Fruit fly (Drosophila melanogaster) whole organism, embryonic: ENCODE measurements around the gene PH4alphaEFB.
A peak's percentile ranks its signal among the peaks of the same experiment; 100 is the strongest.

Experiments
- Antp ChIP-seq: fragments of 200-800 bp; sonication (Bioruptor generic); optimal IDR thresholded peaks from 3 replicates; lab custom pipeline; 2016; ENCODE audit warnings: missing biosample characterization, missing genetic modification characterization
- BtbVII ChIP-seq: fragments of 200-800 bp; sonication (Bioruptor generic); optimal IDR thresholded peaks from 3 replicates; lab custom pipeline; 2017; ENCODE audit warnings: missing biosample characterization, mild to moderate bottlenecking, missing genetic modification characterization
- CG10565 ChIP-seq: fragments of 200-800 bp; sonication (Bioruptor generic); optimal IDR thresholded peaks from 3 replicates; lab custom pipeline; 2016; ENCODE audit warnings: missing biosample characterization, mild to moderate bottlenecking, missing genetic modification characterization
- CG11398 ChIP-seq: fragments of 200-800 bp; sonication (Bioruptor generic); optimal IDR thresholded peaks from 2 replicates; lab custom pipeline; 2016; ENCODE audit warnings: missing biosample characterization, missing genetic modification characterization
- CG11456 ChIP-seq: fragments of 200-800 bp; sonication (Bioruptor generic); IDR thresholded peaks from 3 replicates; pipeline ENCODE4 v1.3.6; 2022; ENCODE audit warnings: missing biosample characterization, missing genetic modification characterization
- CG13894 ChIP-seq: fragments of 200-800 bp; sonication (Bioruptor generic); optimal IDR thresholded peaks from 3 replicates; lab custom pipeline; 2018; ENCODE audit warnings: missing biosample characterization, mild to moderate bottlenecking, missing genetic modification characterization, moderate library complexity
- CG14441 ChIP-seq: fragments of 200-800 bp; sonication (Bioruptor generic); IDR thresholded peaks from 2 replicates; pipeline ENCODE4 v1.3.6; 2022; ENCODE audit warnings: missing biosample characterization, missing genetic modification characterization
- CG15073 ChIP-seq: fragments of 200-800 bp; sonication (Bioruptor generic); optimal IDR thresholded peaks from 2 replicates; lab custom pipeline; 2016; ENCODE audit warnings: missing biosample characterization, missing genetic modification characterization
- CG16815 ChIP-seq: fragments of 200-800 bp; sonication (Bioruptor generic); optimal IDR thresholded peaks from 3 replicates; lab custom pipeline; 2017; ENCODE audit warnings: missing biosample characterization, mild to moderate bottlenecking, missing genetic modification characterization
- CG17359 ChIP-seq: fragments of 200-800 bp; sonication (Bioruptor generic); optimal IDR thresholded peaks from 3 replicates; lab custom pipeline; 2018; ENCODE audit warnings: missing biosample characterization, mild to moderate bottlenecking, missing genetic modification characterization, moderate library complexity
- CG17568 ChIP-seq: fragments of 200-800 bp; sonication (Bioruptor generic); optimal IDR thresholded peaks from 2 replicates; lab custom pipeline; 2018; ENCODE audit warnings: missing biosample characterization, mild to moderate bottlenecking, missing genetic modification characterization, moderate library complexity
- CG17829 ChIP-seq: fragments of 200-800 bp; optimal IDR thresholded peaks from 2 replicates; lab custom pipeline; 2019; ENCODE audit warnings: missing biosample characterization, mild to moderate bottlenecking, missing genetic modification characterization, moderate library complexity
- CG18476 ChIP-seq: fragments of 200-800 bp; sonication (Bioruptor generic); optimal IDR thresholded peaks from 2 replicates; lab custom pipeline; 2016; ENCODE audit warnings: missing biosample characterization, mild to moderate bottlenecking, missing genetic modification characterization
- CG2116 ChIP-seq: fragments of 200-800 bp; sonication (Bioruptor generic); optimal IDR thresholded peaks from 3 replicates; lab custom pipeline; 2018; ENCODE audit warnings: missing biosample characterization, mild to moderate bottlenecking, missing genetic modification characterization
- CG3065 ChIP-seq: fragments of 200-800 bp; sonication (Bioruptor generic); optimal IDR thresholded peaks from 2 replicates; lab custom pipeline; 2016; ENCODE audit warnings: missing biosample characterization, missing genetic modification characterization
- CG31441 ChIP-seq: fragments of 200-800 bp; sonication (Bioruptor generic); IDR thresholded peaks from 2 replicates; pipeline ENCODE4 v1.3.6; 2022; ENCODE audit warnings: missing biosample characterization, missing genetic modification characterization
- CG3838 ChIP-seq: fragments of 200-800 bp; sonication (Bioruptor generic); optimal IDR thresholded peaks from 3 replicates; lab custom pipeline; 2016; ENCODE audit warnings: missing biosample characterization, missing genetic modification characterization
- CG3995 ChIP-seq: fragments of 200-800 bp; sonication (Bioruptor generic); optimal IDR thresholded peaks from 3 replicates; lab custom pipeline; 2016; ENCODE audit warnings: missing biosample characterization, missing genetic modification characterization
- CG43689 ChIP-seq: fragments of 200-800 bp; sonication (Bioruptor generic); IDR thresholded peaks from 2 replicates; pipeline ENCODE4 v1.3.6; 2022; ENCODE audit warnings: missing biosample characterization, missing genetic modification characterization
- CG4707 ChIP-seq: fragments of 200-800 bp; sonication (Bioruptor generic); optimal IDR thresholded peaks from 2 replicates; lab custom pipeline; 2018; ENCODE audit warnings: missing biosample characterization, mild to moderate bottlenecking, missing genetic modification characterization, moderate library complexity
- CG8281 ChIP-seq: fragments of 200-800 bp; sonication (Bioruptor generic); optimal IDR thresholded peaks from 2 replicates; lab custom pipeline; 2018; ENCODE audit warnings: missing biosample characterization, mild to moderate bottlenecking, missing genetic modification characterization, moderate library complexity
- Dip3 ChIP-seq: fragments of 200-800 bp; sonication (Bioruptor generic); optimal IDR thresholded peaks from 3 replicates; lab custom pipeline; 2016; ENCODE audit warnings: missing biosample characterization, missing genetic modification characterization
- Dll ChIP-seq: fragments of 200-800 bp; sonication (Bioruptor generic); IDR thresholded peaks from 4 replicates; pipeline ENCODE4 v1.3.6; 2022; ENCODE audit warnings: missing biosample characterization, missing genetic modification characterization; ENCODE audit not compliant: partially characterized antibody
- Drgx ChIP-seq: fragments of 200-800 bp; sonication (Bioruptor generic); IDR thresholded peaks from 2 replicates; pipeline ENCODE4 v1.3.6; 2022; ENCODE audit warnings: missing biosample characterization, missing genetic modification characterization
- H2.0 ChIP-seq: fragments of 200-800 bp; sonication (Bioruptor generic); IDR thresholded peaks from 2 replicates; pipeline ENCODE4 v1.3.6; 2022; ENCODE audit warnings: missing biosample characterization, missing genetic modification characterization
- HmgD ChIP-seq: fragments of 200-800 bp; sonication (Bioruptor generic); optimal IDR thresholded peaks from 3 replicates; lab custom pipeline; 2016; ENCODE audit warnings: missing biosample characterization, missing genetic modification characterization
- Jarid2 ChIP-seq: fragments of 200-800 bp; sonication (Bioruptor generic); optimal IDR thresholded peaks from 3 replicates; lab custom pipeline; 2017; ENCODE audit warnings: mild to moderate bottlenecking, missing biosample characterization, missing genetic modification reagents, missing genetic modification characterization
- Med ChIP-seq: fragments of 200-800 bp; sonication (Bioruptor generic); peaks from one replicate; lab custom pipeline; 2016; ENCODE audit warnings: missing biosample characterization, missing genetic modification characterization, mild to moderate bottlenecking, inconsistent platforms, moderate library complexity
- Meics ChIP-seq: fragments of 200-800 bp; sonication (Bioruptor generic); optimal IDR thresholded peaks from 2 replicates; lab custom pipeline; 2017; ENCODE audit warnings: missing biosample characterization, mild to moderate bottlenecking, missing genetic modification characterization
- Neu2 ChIP-seq: fragments of 200-800 bp; sonication (Bioruptor generic); optimal IDR thresholded peaks from 3 replicates; lab custom pipeline; 2016; ENCODE audit warnings: missing biosample characterization, missing genetic modification characterization, borderline replicate concordance
- Six4 ChIP-seq: fragments of 200-800 bp; sonication (Bioruptor generic); optimal IDR thresholded peaks from 2 replicates; lab custom pipeline; 2016; ENCODE audit warnings: missing biosample characterization, missing genetic modification characterization
- ap ChIP-seq: fragments of 200-800 bp; sonication (Bioruptor generic); IDR thresholded peaks from 2 replicates; pipeline ENCODE4 v1.3.6; 2022; ENCODE audit warnings: missing biosample characterization, missing genetic modification characterization
- dm ChIP-seq: fragments of 200-800 bp; sonication (Bioruptor generic); optimal IDR thresholded peaks from 3 replicates; lab custom pipeline; 2016; ENCODE audit warnings: missing biosample characterization, missing genetic modification characterization
- dmrt11E ChIP-seq: fragments of 200-800 bp; sonication (Bioruptor generic); optimal IDR thresholded peaks from 3 replicates; lab custom pipeline; 2018; ENCODE audit warnings: missing biosample characterization, mild to moderate bottlenecking, missing genetic modification characterization, moderate library complexity
- fu2 ChIP-seq: fragments of 200-800 bp; sonication (Bioruptor generic); optimal IDR thresholded peaks from 2 replicates; lab custom pipeline; 2016; ENCODE audit warnings: missing biosample characterization, missing genetic modification characterization
- hb ChIP-seq: fragments of 200-800 bp; sonication (Bioruptor generic); IDR thresholded peaks from 3 replicates; pipeline ENCODE4 v1.3.6; 2022; ENCODE audit warnings: missing biosample characterization, missing genetic modification characterization; ENCODE audit not compliant: partially characterized antibody
- ind ChIP-seq: fragments of 200-800 bp; sonication (Bioruptor generic); optimal IDR thresholded peaks from 3 replicates; lab custom pipeline; 2016; ENCODE audit warnings: missing biosample characterization, missing genetic modification characterization
- inv ChIP-seq: fragments of 200-800 bp; sonication (Bioruptor generic); IDR thresholded peaks from 2 replicates; pipeline ENCODE4 v1.3.6; 2022; ENCODE audit warnings: missing biosample characterization, missing genetic modification characterization; ENCODE audit not compliant: partially characterized antibody
- jing ChIP-seq: fragments of 200-800 bp; sonication (Bioruptor generic); optimal IDR thresholded peaks from 2 replicates; lab custom pipeline; 2018; ENCODE audit warnings: missing biosample characterization, mild to moderate bottlenecking, missing genetic modification characterization
- kay ChIP-seq: fragments of 200-800 bp; sonication (Bioruptor generic); optimal IDR thresholded peaks from 2 replicates; lab custom pipeline; 2016; ENCODE audit warnings: missing biosample characterization, missing genetic modification characterization
- lmd ChIP-seq: fragments of 200-800 bp; sonication (Bioruptor generic); IDR thresholded peaks from 2 replicates; pipeline ENCODE4 v1.3.6; 2022; ENCODE audit warnings: missing biosample characterization, missing genetic modification characterization
- mam ChIP-seq: fragments of 200-800 bp; sonication (Bioruptor generic); optimal IDR thresholded peaks from 3 replicates; lab custom pipeline; 2016; ENCODE audit warnings: missing biosample characterization, missing genetic modification characterization
- nerfin-1 ChIP-seq: fragments of 200-800 bp; sonication (Bioruptor generic); optimal IDR thresholded peaks from 3 replicates; lab custom pipeline; 2019; ENCODE audit warnings: missing biosample characterization, mild to moderate bottlenecking, missing genetic modification characterization, moderate library complexity
- pb ChIP-seq: fragments of 200-800 bp; sonication (Bioruptor generic); optimal IDR thresholded peaks from 3 replicates; lab custom pipeline; 2016; ENCODE audit warnings: missing biosample characterization, missing genetic modification characterization
- pfk ChIP-seq: fragments of 200-800 bp; sonication (Bioruptor generic); optimal IDR thresholded peaks from 2 replicates; lab custom pipeline; 2018; ENCODE audit warnings: missing biosample characterization, mild to moderate bottlenecking, missing genetic modification characterization, moderate library complexity
- repo ChIP-seq: fragments of 200-800 bp; sonication (Bioruptor generic); optimal IDR thresholded peaks from 2 replicates; lab custom pipeline; 2016; ENCODE audit warnings: missing biosample characterization, missing genetic modification characterization
- sc ChIP-seq, 3 experiments: fragments of >200 bp in 2 of 3; fragments of 200-800 bp in 1 of 3; sonication (Bioruptor generic) in 1 of 3; optimal IDR thresholded peaks; 2 replicates in 2 of 3; 3 replicates in 1 of 3; lab custom pipeline; 2017; ENCODE audit warnings: mild to moderate bottlenecking in 1 of 3, missing biosample characterization in 1 of 3, missing genetic modification characterization in 1 of 3, missing genetic modification reagents in 1 of 3
- stc ChIP-seq: fragments of 200-800 bp; sonication (Bioruptor generic); IDR thresholded peaks from 2 replicates; pipeline ENCODE4 v1.3.6; 2022; ENCODE audit warnings: missing biosample characterization, missing genetic modification characterization
- sug ChIP-seq: fragments of 200-800 bp; optimal IDR thresholded peaks from 2 replicates; lab custom pipeline; 2019; ENCODE audit warnings: missing biosample characterization, mild to moderate bottlenecking, missing genetic modification characterization, moderate library complexity
- ttk ChIP-seq: fragments of 200-800 bp; sonication (Bioruptor generic); IDR thresholded peaks from 2 replicates; pipeline ENCODE4 v2.1.2; 2022; ENCODE audit warnings: missing biosample characterization, missing genetic modification characterization
- wek ChIP-seq: fragments of 200-800 bp; sonication (Bioruptor generic); optimal IDR thresholded peaks from 3 replicates; lab custom pipeline; 2018; ENCODE audit warnings: missing biosample characterization, mild to moderate bottlenecking, missing genetic modification characterization, moderate library complexity

PH4alphaEFB gene

dm6 chr3R:30427805-30428359, 38.0 kb upstream of the PH4alphaEFB start, which contains the start of gene CG2218 (continued):
- no peak for TF ChIP-seq inv (GFP tag; lab: Robert Waterston, UW)
- no peak for TF ChIP-seq CG4707 (GFP tag; lab: Kevin White, UChicago)
- no peak for TF ChIP-seq stc (GFP tag; lab: Robert Waterston, UW)
- TF ChIP-seq Six4 (GFP tag; lab: Kevin White, UChicago), result no peak
- TF ChIP-seq sc (optimal IDR thresholded peaks at IDR 0.05; lab: Kevin White, UChicago), result no peak
- TF ChIP-seq sc (GFP tag; optimal IDR thresholded peaks at IDR 0.05; lab: Kevin White, UChicago), result no peak
- TF ChIP-seq sug (tag; lab: Kevin White, UChicago), result no peak
- no peak for TF ChIP-seq Meics (GFP tag; lab: Kevin White, UChicago)
- no peak for TF ChIP-seq CG17359 (tag; lab: Kevin White, UChicago)
- no peak for TF ChIP-seq CG16815 (GFP tag; lab: Kevin White, UChicago)
- no peak for TF ChIP-seq CG3838
- no peak for TF ChIP-seq Neu2 (GFP tag; lab: Kevin White, UChicago)
- TF ChIP-seq Dip3 (GFP tag; lab: Kevin White, UChicago), result no peak
- TF ChIP-seq pfk (GFP tag; lab: Kevin White, UChicago), result no peak
- no peak for TF ChIP-seq ap (GFP tag; lab: Robert Waterston, UW)
- no peak for TF ChIP-seq pb (GFP tag; lab: Kevin White, UChicago)
- TF ChIP-seq repo, result no peak
- no peak for TF ChIP-seq CG18476 (GFP tag; lab: Kevin White, UChicago)
- no peak for TF ChIP-seq CG31441 (GFP tag; lab: Robert Waterston, UW)
- peak; percentile 76 for TF ChIP-seq HmgD (GFP tag; lab: Kevin White, UChicago)
- TF ChIP-seq lmd, result no peak
- TF ChIP-seq CG13894 (tag; lab: Kevin White, UChicago), result no peak
- TF ChIP-seq CG43689 (GFP tag; lab: Robert Waterston, UW), result no peak
- TF ChIP-seq CG10565 (GFP tag; lab: Kevin White, UChicago), result no peak
- no peak for TF ChIP-seq jing (GFP tag; lab: Kevin White, UChicago)
- TF ChIP-seq ind (GFP tag; lab: Kevin White, UChicago), result no peak
- no peak for TF ChIP-seq BtbVII (GFP tag; lab: Kevin White, UChicago)
- TF ChIP-seq mam (GFP tag; lab: Kevin White, UChicago), result no peak
- no peak for TF ChIP-seq dm (GFP tag; lab: Kevin White, UChicago)
- TF ChIP-seq CG2116 (GFP tag; lab: Kevin White, UChicago), result peak; percentile 49
- TF ChIP-seq dmrt11E (tag; lab: Kevin White, UChicago), result no peak
- no peak for TF ChIP-seq CG17568 (GFP tag; lab: Kevin White, UChicago)
- peak; percentile 88 for TF ChIP-seq Med (GFP tag; lab: Kevin White, UChicago)
- no peak for TF ChIP-seq fu2 (GFP tag; lab: Kevin White, UChicago)
- no peak for TF ChIP-seq CG8281 (tag; lab: Kevin White, UChicago)
- no peak for TF ChIP-seq CG11456
- no peak for TF ChIP-seq CG11398 (GFP tag; lab: Kevin White, UChicago)
- TF ChIP-seq ttk (GFP tag; lab: Robert Waterston, UW), result no peak
- no peak for TF ChIP-seq Drgx (GFP tag; lab: Robert Waterston, UW)
- no peak for TF ChIP-seq kay (GFP tag; lab: Kevin White, UChicago)
- no peak for TF ChIP-seq CG17829 (tag; lab: Kevin White, UChicago)
- no peak for TF ChIP-seq wek (GFP tag; lab: Kevin White, UChicago)
- TF ChIP-seq Antp (GFP tag; lab: Kevin White, UChicago), result no peak
- TF ChIP-seq CG15073 (GFP tag; lab: Kevin White, UChicago), result no peak
- no peak for TF ChIP-seq CG14441 (GFP tag; lab: Robert Waterston, UW)
- TF ChIP-seq CG3065 (GFP tag; lab: Kevin White, UChicago), result no peak
- TF ChIP-seq Jarid2 (GFP tag; lab: Kevin White, UChicago), result no peak
- TF ChIP-seq CG3995 (GFP tag; lab: Kevin White, UChicago), result peak; percentile 80
- peak; percentile 53; the same call in 2 of the 4 replicates for TF ChIP-seq Dll (GFP tag; lab: Robert Waterston, UW)
- TF ChIP-seq nerfin-1 (tag; lab: Kevin White, UChicago), result peak; percentile 31
- TF ChIP-seq hb (GFP tag; lab: Robert Waterston, UW), result no peak
- no peak for TF ChIP-seq H2.0
